Worm (Caenorhabditis elegans): ENCODE results near the gene enri-1.

DNA sequence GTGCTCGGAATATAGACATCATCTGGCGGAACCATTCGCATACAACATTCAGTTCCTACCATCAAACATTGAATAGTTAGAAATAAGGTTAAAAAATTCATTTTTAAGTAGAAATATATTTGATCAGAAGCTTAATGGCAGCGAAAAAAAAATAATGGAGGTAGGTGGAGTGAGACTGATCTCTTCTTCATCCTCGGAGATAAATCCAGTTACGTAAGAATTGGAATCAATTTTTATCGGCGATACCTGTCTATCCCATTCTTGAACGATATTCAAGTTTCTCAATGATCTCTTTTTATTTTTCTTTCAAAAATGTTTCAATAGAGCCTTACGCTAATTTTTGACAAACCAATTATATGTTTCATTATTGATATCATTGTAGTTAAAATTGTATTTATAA lies 44.1 kb upstream of the enri-1 start, which contains the start of gene F16G10.9:
- no peak for TF ChIP-seq flt-1 (GFP tag; IDR thresholded peaks at IDR 0.05)
- no peak for TF ChIP-seq klf-2 (GFP tag; conservative IDR thresholded peaks at IDR 0.05)
- TF ChIP-seq cog-1 (tag; optimal IDR thresholded peaks at IDR 0.05), result no peak
- TF ChIP-seq ztf-23 (GFP tag; IDR thresholded peaks at IDR 0.05), result no peak
- no peak for TF ChIP-seq ztf-29 (GFP tag; IDR thresholded peaks at IDR 0.05)
- TF ChIP-seq T22C8.4 (GFP tag; IDR thresholded peaks at IDR 0.05), result no peak
- no peak for TF ChIP-seq tab-1 (GFP tag; IDR thresholded peaks at IDR 0.05)
- TF ChIP-seq ref-1 (GFP tag; conservative IDR thresholded peaks at IDR 0.05), result no peak
- no peak for TF ChIP-seq med-1 (GFP tag; optimal IDR thresholded peaks at IDR 0.05; ENCODE audit: insufficient read depth)
